Fruit fly (Drosophila melanogaster) whole organism, embryonic: ENCODE data around the gene mEFTs.
A peak's percentile ranks its signal among the peaks of the same experiment; 100 is the strongest.

Source experiments
- Bteb2 ChIP-seq: fragments of 200-800 bp; sonication (Bioruptor generic); optimal IDR thresholded peaks from 2 replicates; lab custom pipeline; 2016; ENCODE audit warnings: missing biosample characterization, missing genetic modification characterization
- CG10366 ChIP-seq: fragments of 200-800 bp; sonication (Bioruptor generic); IDR thresholded peaks from 2 replicates; pipeline ENCODE4 v1.3.6; 2022; ENCODE audit warnings: missing biosample characterization, missing genetic modification characterization
- CG11093 ChIP-seq: fragments of 200-800 bp; sonication (Bioruptor generic); IDR thresholded peaks from 3 replicates; pipeline ENCODE4 v1.3.6; 2022; ENCODE audit warnings: missing biosample characterization, missing genetic modification characterization
- CG11456 ChIP-seq: fragments of 200-800 bp; sonication (Bioruptor generic); IDR thresholded peaks from 3 replicates; pipeline ENCODE4 v1.3.6; 2022; ENCODE audit warnings: missing biosample characterization, missing genetic modification characterization
- CG11504 ChIP-seq: fragments of 200-800 bp; sonication (Bioruptor generic); optimal IDR thresholded peaks from 3 replicates; lab custom pipeline; 2019; ENCODE audit warnings: missing biosample characterization, mild to moderate bottlenecking, missing genetic modification characterization, moderate library complexity
- CG12391 ChIP-seq: fragments of 200-800 bp; sonication (Bioruptor generic); optimal IDR thresholded peaks from 3 replicates; lab custom pipeline; 2018; ENCODE audit warnings: missing biosample characterization, mild to moderate bottlenecking, missing genetic modification characterization, moderate library complexity
- CG12744 ChIP-seq: fragments of 200-800 bp; sonication (Bioruptor generic); optimal IDR thresholded peaks from 2 replicates; lab custom pipeline; 2016; ENCODE audit warnings: missing biosample characterization, missing genetic modification characterization
- CG15514 ChIP-seq: fragments of 200-800 bp; sonication (Bioruptor generic); optimal IDR thresholded peaks from 3 replicates; lab custom pipeline; 2017; ENCODE audit warnings: missing biosample characterization, missing genetic modification characterization, mild to moderate bottlenecking, moderate library complexity, missing genetic modification reagents
- CG17328 ChIP-seq: fragments of 200-800 bp; sonication (Bioruptor generic); IDR thresholded peaks from 2 replicates; pipeline ENCODE4 v1.3.6; 2022; ENCODE audit warnings: missing biosample characterization, missing genetic modification characterization
- CG1832 ChIP-seq: fragments of 200-800 bp; sonication (Bioruptor generic); optimal IDR thresholded peaks from 2 replicates; lab custom pipeline; 2017; ENCODE audit warnings: missing biosample characterization, mild to moderate bottlenecking, missing genetic modification characterization, inconsistent platforms
- CG18599 ChIP-seq: fragments of 200-800 bp; sonication (Bioruptor generic); optimal IDR thresholded peaks from 3 replicates; lab custom pipeline; 2017; ENCODE audit warnings: missing biosample characterization, missing genetic modification characterization, mild to moderate bottlenecking, moderate library complexity, missing genetic modification reagents
- CG2199 ChIP-seq: fragments of 200-800 bp; sonication (Bioruptor generic); IDR thresholded peaks from 3 replicates; pipeline ENCODE4 v1.3.6; 2022; ENCODE audit warnings: missing biosample characterization, missing genetic modification characterization
- CG30403 ChIP-seq: fragments of 200-800 bp; sonication (Bioruptor generic); optimal IDR thresholded peaks from 3 replicates; lab custom pipeline; 2016; ENCODE audit warnings: missing biosample characterization, missing genetic modification characterization
- CG30431 ChIP-seq: fragments of 200-800 bp; sonication (Bioruptor generic); optimal IDR thresholded peaks from 2 replicates; lab custom pipeline; 2017; ENCODE audit warnings: missing biosample characterization, missing genetic modification characterization
- CG4282 ChIP-seq: fragments of 200-800 bp; sonication (Bioruptor generic); optimal IDR thresholded peaks from 2 replicates; lab custom pipeline; 2016; ENCODE audit warnings: missing biosample characterization, missing genetic modification characterization
- CG43689 ChIP-seq: fragments of 200-800 bp; sonication (Bioruptor generic); IDR thresholded peaks from 2 replicates; pipeline ENCODE4 v1.3.6; 2022; ENCODE audit warnings: missing biosample characterization, missing genetic modification characterization
- CG4404 ChIP-seq: fragments of 200-800 bp; sonication (Bioruptor generic); IDR thresholded peaks from 2 replicates; pipeline ENCODE4 v1.3.6; 2022; ENCODE audit warnings: missing biosample characterization, missing genetic modification characterization
- CG4617 ChIP-seq: fragments of 200-800 bp; sonication (Bioruptor generic); optimal IDR thresholded peaks from 3 replicates; lab custom pipeline; 2016; ENCODE audit warnings: missing biosample characterization, missing genetic modification characterization, borderline replicate concordance
- CG6791 ChIP-seq: fragments of 200-800 bp; sonication (Bioruptor generic); IDR thresholded peaks from 3 replicates; pipeline ENCODE4 v1.3.6; 2022; ENCODE audit warnings: missing biosample characterization, missing genetic modification characterization; ENCODE audit not compliant: partially characterized antibody
- CG7786 ChIP-seq: fragments of 200-800 bp; sonication (Bioruptor generic); optimal IDR thresholded peaks from 2 replicates; lab custom pipeline; 2016; ENCODE audit warnings: missing biosample characterization, missing genetic modification characterization
- CG8281 ChIP-seq: fragments of 200-800 bp; sonication (Bioruptor generic); optimal IDR thresholded peaks from 2 replicates; lab custom pipeline; 2018; ENCODE audit warnings: missing biosample characterization, mild to moderate bottlenecking, missing genetic modification characterization, moderate library complexity
- Dref ChIP-seq: fragments of 200-800 bp; sonication (Bioruptor generic); IDR thresholded peaks from 2 replicates; pipeline ENCODE4 v1.3.6; 2022; ENCODE audit warnings: missing biosample characterization, missing genetic modification characterization
- Gsc ChIP-seq: fragments of 200-800 bp; sonication (Bioruptor generic); IDR thresholded peaks from 2 replicates; pipeline ENCODE4 v1.3.6; 2022; ENCODE audit warnings: missing biosample characterization, missing genetic modification characterization
- Gug ChIP-seq: fragments of 200-800 bp; sonication (Bioruptor generic); IDR thresholded peaks from 4 replicates; pipeline ENCODE4 v1.3.6; 2022; ENCODE audit warnings: missing biosample characterization, missing genetic modification characterization
- HHEX ChIP-seq: fragments of 200-800 bp; sonication (Bioruptor generic); optimal IDR thresholded peaks from 3 replicates; lab custom pipeline; 2017; ENCODE audit warnings: missing biosample characterization, mild to moderate bottlenecking, missing genetic modification characterization, missing genetic modification reagents
- Myb ChIP-seq: fragments of 200-800 bp; sonication (Bioruptor generic); optimal IDR thresholded peaks from 2 replicates; lab custom pipeline; 2016; ENCODE audit warnings: missing biosample characterization, missing genetic modification characterization
- NFAT ChIP-seq: fragments of 200-800 bp; sonication (Bioruptor generic); IDR thresholded peaks from 2 replicates; pipeline ENCODE4 v1.3.6; 2022; ENCODE audit warnings: missing biosample characterization, missing genetic modification characterization
- Nf-YA ChIP-seq: fragments of 200-800 bp; sonication (Bioruptor generic); IDR thresholded peaks from 2 replicates; pipeline ENCODE4 v1.3.6; 2022; ENCODE audit warnings: missing biosample characterization, missing genetic modification characterization
- Pdp1 ChIP-seq, 2 experiments: fragments of 200-800 bp; sonication (Bioruptor generic); optimal IDR thresholded peaks; 3 replicates each; lab custom pipeline; 2016; ENCODE audit warnings: missing biosample characterization in 2 of 2, missing genetic modification characterization in 2 of 2, mild to moderate bottlenecking in 1 of 2, moderate library complexity in 1 of 2
- Ravus ChIP-seq: fragments of 200-800 bp; sonication (Bioruptor generic); IDR thresholded peaks from 2 replicates; pipeline ENCODE4 v1.3.6; 2022; ENCODE audit warnings: missing biosample characterization, missing genetic modification characterization
- Six4 ChIP-seq: fragments of 200-800 bp; sonication (Bioruptor generic); optimal IDR thresholded peaks from 2 replicates; lab custom pipeline; 2016; ENCODE audit warnings: missing biosample characterization, missing genetic modification characterization
- cg ChIP-seq: fragments of 200-800 bp; sonication (Bioruptor generic); optimal IDR thresholded peaks from 3 replicates; lab custom pipeline; 2019; ENCODE audit warnings: missing biosample characterization, mild to moderate bottlenecking, missing genetic modification characterization, moderate library complexity
- croc ChIP-seq: fragments of 200-800 bp; sonication (Bioruptor generic); conservative IDR thresholded peaks from 3 replicates; pipeline ENCODE4 v1.3.6; 2022; ENCODE audit warnings: missing biosample characterization, missing genetic modification characterization
- emc ChIP-seq: fragments of 200-800 bp; sonication (Bioruptor generic); optimal IDR thresholded peaks from 2 replicates; lab custom pipeline; 2016; ENCODE audit warnings: missing biosample characterization, missing genetic modification characterization
- esg ChIP-seq: fragments of 200-800 bp; sonication (Bioruptor generic); conservative IDR thresholded peaks from 2 replicates; pipeline ENCODE4 v1.3.6; 2022; ENCODE audit warnings: missing biosample characterization, missing genetic modification characterization
- ewg ChIP-seq: fragments of 200-800 bp; sonication (Bioruptor generic); optimal IDR thresholded peaks from 3 replicates; lab custom pipeline; 2017; ENCODE audit warnings: mild to moderate bottlenecking, missing biosample characterization, missing genetic modification reagents, missing genetic modification characterization
- fd96Cb ChIP-seq: fragments of 200-800 bp; sonication (Bioruptor generic); optimal IDR thresholded peaks from 2 replicates; lab custom pipeline; 2018; ENCODE audit warnings: missing biosample characterization, mild to moderate bottlenecking, missing genetic modification characterization, moderate library complexity
- gcm2 ChIP-seq: fragments of 200-800 bp; sonication (Bioruptor generic); optimal IDR thresholded peaks from 2 replicates; lab custom pipeline; 2016; ENCODE audit warnings: missing biosample characterization, missing genetic modification characterization
- hbn ChIP-seq: fragments of 200-800 bp; sonication (Bioruptor generic); IDR thresholded peaks from 2 replicates; pipeline ENCODE4 v1.3.6; 2022; ENCODE audit warnings: missing biosample characterization, missing genetic modification characterization; ENCODE audit not compliant: partially characterized antibody
- klu ChIP-seq: fragments of 200-800 bp; sonication (Bioruptor generic); IDR thresholded peaks from 2 replicates; pipeline ENCODE4 v1.3.6; 2022; ENCODE audit warnings: missing biosample characterization, missing genetic modification characterization
- kni ChIP-seq: fragments of 200-800 bp; sonication (Bioruptor generic); optimal IDR thresholded peaks from 3 replicates; lab custom pipeline; 2017; ENCODE audit warnings: mild to moderate bottlenecking, missing biosample characterization, missing genetic modification reagents, missing genetic modification characterization
- lola ChIP-seq, 3 experiments: fragments of >200 bp in 2 of 3; fragments of 200-800 bp in 1 of 3; sonication (Bioruptor generic) in 1 of 3; optimal IDR thresholded peaks; 2 replicates each; lab custom pipeline; 2017 to 2019; ENCODE audit warnings: missing biosample characterization in 3 of 3, missing genetic modification characterization in 3 of 3, mild to moderate bottlenecking in 1 of 3, moderate library complexity in 1 of 3
- mam ChIP-seq: fragments of 200-800 bp; sonication (Bioruptor generic); optimal IDR thresholded peaks from 3 replicates; lab custom pipeline; 2016; ENCODE audit warnings: missing biosample characterization, missing genetic modification characterization
- pfk ChIP-seq: fragments of 200-800 bp; sonication (Bioruptor generic); optimal IDR thresholded peaks from 2 replicates; lab custom pipeline; 2018; ENCODE audit warnings: missing biosample characterization, mild to moderate bottlenecking, missing genetic modification characterization, moderate library complexity
- sc ChIP-seq, 3 experiments: fragments of >200 bp in 2 of 3; fragments of 200-800 bp in 1 of 3; sonication (Bioruptor generic) in 1 of 3; optimal IDR thresholded peaks; 2 replicates in 2 of 3; 3 replicates in 1 of 3; lab custom pipeline; 2017; ENCODE audit warnings: mild to moderate bottlenecking in 1 of 3, missing biosample characterization in 1 of 3, missing genetic modification characterization in 1 of 3, missing genetic modification reagents in 1 of 3
- sna ChIP-seq: fragments of 200-800 bp; sonication (Bioruptor generic); IDR thresholded peaks from 2 replicates; pipeline ENCODE4 v1.3.6; 2022; ENCODE audit warnings: missing biosample characterization, missing genetic modification characterization; ENCODE audit not compliant: partially characterized antibody
- sob ChIP-seq: fragments of 200-800 bp; sonication (Bioruptor generic); IDR thresholded peaks from 2 replicates; pipeline ENCODE4 v1.3.6; 2022; ENCODE audit warnings: missing biosample characterization, missing genetic modification characterization
- yki ChIP-seq: fragments of >200 bp; optimal IDR thresholded peaks from 3 replicates; lab custom pipeline; 2018

The mEFTs gene

DNA sequence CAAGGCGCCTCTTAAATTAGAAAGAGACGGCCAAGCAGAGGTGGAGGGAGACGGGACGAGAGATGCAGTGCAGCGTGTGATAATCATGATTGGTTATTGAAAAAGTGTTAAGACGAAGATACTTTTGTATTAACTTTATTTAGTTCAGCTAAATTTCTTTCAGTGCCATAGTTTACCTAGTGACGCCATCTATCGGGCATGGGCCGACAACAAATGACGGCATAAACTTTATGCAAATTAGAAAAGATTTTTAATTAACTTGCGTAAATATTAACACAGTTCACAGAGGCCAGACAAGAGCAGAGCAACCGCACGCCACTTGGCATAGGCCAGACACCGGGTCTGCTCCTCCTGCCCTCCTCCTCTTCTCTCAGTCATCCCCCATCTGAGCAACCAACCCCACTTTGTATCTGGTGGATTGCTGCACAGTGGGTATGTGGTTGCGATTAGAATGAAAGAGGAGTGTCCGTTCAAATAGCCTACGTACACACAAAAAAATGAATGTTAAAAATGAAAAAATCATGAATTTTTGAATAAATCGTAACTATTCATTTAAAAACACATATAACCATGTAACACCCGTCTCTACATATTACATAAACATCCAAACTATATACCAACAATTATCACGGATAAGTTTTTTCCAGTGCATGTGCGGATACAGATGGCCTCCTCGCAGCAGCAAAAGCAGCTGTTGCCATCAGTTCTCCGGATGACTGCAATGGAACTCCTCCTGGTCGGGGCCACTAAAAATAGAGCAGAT lies 34.8 kb downstream of the mEFTs start (continued):
- peak; percentile 84 for TF ChIP-seq Six4
- TF ChIP-seq Gug (GFP tag; lab: Robert Waterston, UW): peak; percentile 48; the same call in 1 of the 4 replicates
- peak; percentile 83 for TF ChIP-seq croc (GFP tag; lab: Robert Waterston, UW)
- TF ChIP-seq Gsc (GFP tag; lab: Robert Waterston, UW): no peak
- TF ChIP-seq CG4404: peak; percentile 63
- TF ChIP-seq CG11504 (tag; lab: Kevin White, UChicago): peak; percentile 88
- TF ChIP-seq CG8281: peak; percentile 47
- TF ChIP-seq CG11093 (GFP tag; lab: Robert Waterston, UW): peak; percentile 59; the same call in 2 of the 3 replicates
- peak; percentile 82 to 83 for TF ChIP-seq Pdp1 (GFP tag; optimal IDR thresholded peaks at IDR 0.05; lab: Kevin White, UChicago)
- TF ChIP-seq Nf-YA (GFP tag; lab: Robert Waterston, UW): peak; percentile 80
- TF ChIP-seq yki: no peak
- peak; percentile 86; the same call in 1 of the 2 replicates for TF ChIP-seq CG17328 (GFP tag; lab: Robert Waterston, UW)
- TF ChIP-seq CG4282 (GFP tag; lab: Kevin White, UChicago): peak; percentile 69
- no peak for TF ChIP-seq cg (GFP tag; lab: Kevin White, UChicago)
- no peak for TF ChIP-seq Ravus (GFP tag; lab: Robert Waterston, UW)
- TF ChIP-seq mam (GFP tag; lab: Kevin White, UChicago): peak; percentile 82
- no peak for TF ChIP-seq CG1832 (GFP tag; lab: Kevin White, UChicago)
- TF ChIP-seq esg (GFP tag; lab: Robert Waterston, UW): peak; percentile 85
- no peak for TF ChIP-seq kni (GFP tag; lab: Kevin White, UChicago)
- TF ChIP-seq CG15514 (GFP tag; lab: Kevin White, UChicago): peak; percentile 54
- TF ChIP-seq Bteb2: peak; percentile 70
- peak; percentile 81 for TF ChIP-seq CG30403 (GFP tag; lab: Kevin White, UChicago)
- TF ChIP-seq sna (GFP tag; lab: Robert Waterston, UW): no peak
- TF ChIP-seq Myb (GFP tag; lab: Kevin White, UChicago): peak; percentile 49
- TF ChIP-seq sc (optimal IDR thresholded peaks at IDR 0.05; lab: Kevin White, UChicago): no peak
- peak; percentile 73 for TF ChIP-seq sc (GFP tag; optimal IDR thresholded peaks at IDR 0.05; lab: Kevin White, UChicago)
- TF ChIP-seq gcm2 (GFP tag; lab: Kevin White, UChicago): no peak
- TF ChIP-seq Dref (GFP tag; lab: Robert Waterston, UW): no peak
- TF ChIP-seq pfk: no peak
- TF ChIP-seq emc (GFP tag; lab: Kevin White, UChicago): peak; percentile 69
- peak; percentile 74 for TF ChIP-seq CG10366 (GFP tag; lab: Robert Waterston, UW)
- no peak for TF ChIP-seq CG12391
- TF ChIP-seq CG2199 (GFP tag; lab: Robert Waterston, UW): 0 out of 3 replicates have a peak, but pooled peaks have one; percentile 49
- peak; percentile 81 for TF ChIP-seq sob (GFP tag; lab: Robert Waterston, UW)
- TF ChIP-seq CG30431 (GFP tag; lab: Kevin White, UChicago): peak; percentile 71
- TF ChIP-seq fd96Cb (tag; lab: Kevin White, UChicago): peak; percentile 87
- peak; percentile 52 for TF ChIP-seq CG12744 (GFP tag; lab: Kevin White, UChicago)
- TF ChIP-seq HHEX (GFP tag; lab: Kevin White, UChicago): peak; percentile 70
- TF ChIP-seq hbn (GFP tag; lab: Robert Waterston, UW): no peak
- TF ChIP-seq lola (GFP tag; optimal IDR thresholded peaks at IDR 0.05; lab: Kevin White, UChicago): peak in 1 of 3 experiments; percentile 81
- TF ChIP-seq CG11456 (GFP tag; lab: Robert Waterston, UW): peak; percentile 67; the same call in 1 of the 3 replicates
- no peak for TF ChIP-seq CG43689 (GFP tag; lab: Robert Waterston, UW)
- peak; percentile 72 for TF ChIP-seq ewg (GFP tag; lab: Kevin White, UChicago)
- TF ChIP-seq NFAT (GFP tag; lab: Robert Waterston, UW): peak; percentile 28; the same call in 1 of the 2 replicates
- TF ChIP-seq klu: peak; percentile 52; the same call in 1 of the 2 replicates
- peak; percentile 88 for TF ChIP-seq CG18599 (GFP tag; lab: Kevin White, UChicago)
- peak; percentile 78 for TF ChIP-seq CG7786 (GFP tag; lab: Kevin White, UChicago)
- TF ChIP-seq CG4617 (GFP tag; lab: Kevin White, UChicago): peak; percentile 38
- TF ChIP-seq CG6791 (GFP tag; lab: Robert Waterston, UW): no peak
